Worm (Caenorhabditis elegans) whole organism, L4/young adult: Measurements from ENCODE around the gene sdz-1.
A peak's percentile ranks its signal among the peaks of the same experiment; 100 is the strongest.

Experiments
- W03F9.2 ChIP-seq: fragments of 150-350 bp; optimal IDR thresholded peaks from 2 replicates; lab custom pipeline; 2014; ENCODE audit warnings: missing biosample characterization, missing genetic modification characterization
- dao-5 ChIP-seq: sonication (generic microtip); optimal IDR thresholded peaks from 2 replicates; lab custom pipeline; 2016; ENCODE audit warnings: missing genotype, missing genetic modification characterization, moderate library complexity, missing compliant biosample characterization
- him-1 ChIP-seq: sonication (generic microtip); optimal IDR thresholded peaks from 2 replicates; lab custom pipeline; 2016; ENCODE audit warnings: missing genotype, missing genetic modification reagents, missing genetic modification characterization, missing compliant biosample characterization

The sdz-1 gene

ce11 chrIII:8667382-8667781 is 32.8 kb downstream of the sdz-1 start, which contains the start of gene dpy-19:
dpy-19 (minus strand) TSS chrIII:8667482.
- TF ChIP-seq dao-5 (tag; lab: Kevin White, UChicago) (no peak), him-1 (tag; lab: Kevin White, UChicago) (no peak), W03F9.2 (tag; lab: Kevin White, UChicago) (no peak)

ce11 chrIII:8664897-8665388 is 35.2 kb downstream of the sdz-1 start, which contains the start of gene F22B7.1:
F22B7.1 (plus strand) TSS chrIII:8665338.
- no peak for TF ChIP-seq W03F9.2 (tag; lab: Kevin White, UChicago)
- TF ChIP-seq him-1 (tag; lab: Kevin White, UChicago): no peak
- TF ChIP-seq dao-5 (tag; lab: Kevin White, UChicago): no peak

ce11 chrIII:8663143-8663542 is 37.0 kb downstream of the sdz-1 start:
- TF ChIP-seq dao-5 (tag; lab: Kevin White, UChicago): no peak
- TF ChIP-seq W03F9.2 (tag; lab: Kevin White, UChicago): no peak
- no peak for TF ChIP-seq him-1 (tag; lab: Kevin White, UChicago)

- TF ChIP-seq him-1 (tag; lab: Kevin White, UChicago): peak; percentile 76
- TF ChIP-seq dao-5 (tag; lab: Kevin White, UChicago): no peak
- peak; percentile 91 for TF ChIP-seq W03F9.2 (tag; lab: Kevin White, UChicago)
Measured at ce11 chrIII:8658367-8658761, 41.8 kb downstream of the sdz-1 start.

DNA sequence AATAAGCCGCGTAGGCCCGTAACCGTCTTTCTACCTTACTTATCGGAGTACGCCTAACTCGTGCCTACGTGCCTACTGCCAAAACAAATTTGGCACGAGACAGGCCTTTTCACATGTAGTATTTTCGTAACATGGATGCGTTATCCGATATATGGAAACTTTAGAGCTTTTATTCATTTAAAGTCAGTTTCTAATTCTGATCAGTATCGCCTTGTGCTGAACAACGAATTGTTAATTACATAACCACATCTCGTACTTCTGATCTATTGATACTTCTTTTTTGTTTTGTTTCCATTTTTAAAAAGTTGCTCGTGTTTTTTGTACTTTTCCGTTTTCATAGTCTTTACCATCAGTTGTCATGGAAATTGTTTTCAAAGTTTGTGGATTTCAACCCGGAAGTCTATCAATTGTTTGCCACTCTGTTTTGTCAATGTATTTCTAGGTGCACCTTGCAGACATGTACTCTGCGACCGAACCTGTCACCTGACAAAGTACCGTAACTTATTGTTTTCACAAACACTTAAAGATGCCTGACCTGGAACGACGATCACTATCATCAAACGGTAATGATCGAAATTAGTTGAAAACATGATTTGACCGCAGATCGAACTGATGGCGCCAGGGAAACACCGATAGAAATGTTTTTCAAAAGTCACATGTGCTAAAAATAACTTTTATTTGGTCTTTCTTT is 42.3 kb downstream of the sdz-1 start:
- TF ChIP-seq him-1 (tag; lab: Kevin White, UChicago) (no peak), W03F9.2 (tag; lab: Kevin White, UChicago) (no peak)

DNA sequence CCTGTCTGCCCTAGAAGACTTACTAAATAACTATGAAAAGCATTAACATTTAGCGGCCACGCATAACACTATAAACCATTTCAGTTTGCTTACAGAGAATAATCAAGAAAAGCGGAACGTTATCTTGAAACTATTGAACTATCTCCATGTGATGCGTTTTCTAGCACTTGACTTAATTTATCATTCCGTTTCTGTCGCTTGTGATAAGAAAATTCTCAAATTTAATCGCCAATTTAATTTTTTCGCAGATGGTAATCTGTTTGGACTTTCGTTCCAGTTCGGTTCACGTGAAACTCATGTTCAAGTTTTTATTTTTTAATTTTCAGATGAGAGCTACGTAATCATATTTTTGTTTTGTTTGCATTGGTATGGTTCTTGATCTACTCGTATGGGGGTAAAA is 43.2 kb downstream of the sdz-1 start:
- TF ChIP-seq him-1 (tag; lab: Kevin White, UChicago): no peak
- no peak for TF ChIP-seq dao-5 (tag; lab: Kevin White, UChicago)
- TF ChIP-seq W03F9.2 (tag; lab: Kevin White, UChicago): no peak

DNA sequence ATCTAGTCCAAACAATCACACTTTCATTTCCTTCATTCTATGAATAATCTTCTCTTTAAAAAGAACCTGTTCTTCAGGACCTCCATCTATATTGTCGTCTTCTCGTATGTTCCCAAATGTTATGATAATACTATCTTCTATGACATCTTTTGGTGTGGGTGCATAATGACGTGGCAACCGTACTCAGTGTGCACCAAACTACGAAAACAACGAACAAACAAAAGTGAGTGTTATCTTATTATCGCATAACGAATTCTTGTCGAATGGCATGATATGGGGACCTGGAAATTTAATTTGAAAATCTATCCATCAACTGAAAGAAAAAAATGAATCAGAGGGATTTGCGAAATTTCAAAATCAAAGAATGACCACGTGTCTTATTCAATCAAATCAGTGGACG is 44.1 kb downstream of the sdz-1 start:
- TF ChIP-seq dao-5 (tag; lab: Kevin White, UChicago) (no peak), him-1 (tag; lab: Kevin White, UChicago) (no peak), W03F9.2 (tag; lab: Kevin White, UChicago) (no peak)

DNA sequence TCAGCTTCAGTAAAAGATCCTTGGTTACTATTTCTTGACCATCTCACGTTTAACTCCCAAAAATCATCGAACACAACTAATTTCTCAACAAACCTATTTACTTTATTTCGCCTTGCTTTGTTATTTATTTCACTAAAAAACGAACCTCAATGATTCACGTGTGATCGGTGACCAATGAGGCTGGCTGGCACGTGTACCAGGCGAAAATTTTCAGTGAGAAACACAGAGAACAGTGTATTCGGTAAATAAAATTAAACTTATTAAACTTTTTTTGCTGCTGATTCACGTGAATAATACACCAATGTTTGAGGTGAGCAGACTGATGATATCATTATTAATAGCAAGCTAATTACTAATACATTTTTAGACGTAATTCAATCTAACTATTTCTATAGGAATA is 44.7 kb downstream of the sdz-1 start:
- TF ChIP-seq dao-5 (tag; lab: Kevin White, UChicago) (no peak), him-1 (tag; lab: Kevin White, UChicago) (no peak), W03F9.2 (tag; lab: Kevin White, UChicago) (no peak)

- TF ChIP-seq W03F9.2 (tag; lab: Kevin White, UChicago) (no peak), dao-5 (tag; lab: Kevin White, UChicago) (no peak), him-1 (tag; lab: Kevin White, UChicago) (no peak)
Measured at ce11 chrIII:8654400-8654980, 45.6 kb downstream of the sdz-1 start.

ce11 chrIII:8653875-8654386 is 46.2 kb downstream of the sdz-1 start, which contains the start of gene F22B7.9:
F22B7.9 (minus strand) TSS chrIII:8653925.
- TF ChIP-seq him-1 (tag; lab: Kevin White, UChicago) (no peak), dao-5 (tag; lab: Kevin White, UChicago) (no peak), W03F9.2 (tag; lab: Kevin White, UChicago) (no peak)

ce11 chrIII:8653457-8653856 is 46.7 kb downstream of the sdz-1 start:
- no peak for TF ChIP-seq W03F9.2 (tag; lab: Kevin White, UChicago)
- TF ChIP-seq dao-5 (tag; lab: Kevin White, UChicago): no peak
- no peak for TF ChIP-seq him-1 (tag; lab: Kevin White, UChicago)

- TF ChIP-seq him-1 (tag; lab: Kevin White, UChicago) (no peak), dao-5 (tag; lab: Kevin White, UChicago) (no peak), W03F9.2 (tag; lab: Kevin White, UChicago) (no peak)
Measured at ce11 chrIII:8652922-8653321, 47.2 kb downstream of the sdz-1 start.

- TF ChIP-seq him-1 (tag; lab: Kevin White, UChicago) (no peak), dao-5 (tag; lab: Kevin White, UChicago) (no peak), W03F9.2 (tag; lab: Kevin White, UChicago) (no peak)
Measured at ce11 chrIII:8652112-8652694, 47.9 kb downstream of the sdz-1 start.
